Fruit fly (Drosophila melanogaster): ENCODE measurements around the gene mus302.

DNA sequence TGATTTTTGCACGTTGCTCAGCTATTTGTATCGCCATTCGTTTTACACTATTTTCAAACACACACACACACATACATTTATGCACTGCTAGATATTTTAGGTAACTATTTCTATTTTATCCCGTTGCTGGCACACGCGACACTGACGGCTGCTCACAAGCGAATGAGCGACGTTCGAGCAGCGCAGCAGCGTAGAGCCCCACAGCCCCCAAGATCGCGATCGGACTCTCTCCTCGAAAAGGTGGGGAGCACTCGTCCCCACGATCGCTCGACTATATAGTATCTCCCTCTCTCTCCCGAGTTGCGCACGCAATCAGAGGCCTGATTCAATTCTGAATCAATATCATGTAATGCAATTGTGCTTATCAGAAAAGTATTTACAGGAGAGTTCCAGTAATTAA lies 20.5 kb upstream of the mus302 start:
- peak; percentile 12 for TF ChIP-seq Clk (GFP tag; optimal IDR thresholded peaks at IDR 0.05)
- peak; percentile 19 for TF ChIP-seq CG11617 (GFP tag; optimal IDR thresholded peaks at IDR 0.05)
- TF ChIP-seq CG1620 (GFP tag; optimal IDR thresholded peaks at IDR 0.05) = peak; percentile 57
- peak; percentile 83 for TF ChIP-seq CG12768 (GFP tag; optimal IDR thresholded peaks at IDR 0.05)
- TF ChIP-seq kay (GFP tag; ENCODE audit: borderline replicate concordance) = peak; percentile 97
- peak; percentile 68 for TF ChIP-seq CG33017 (tag; optimal IDR thresholded peaks at IDR 0.05)
- no peak for TF ChIP-seq cic (GFP tag; optimal IDR thresholded peaks at IDR 0.05)
- TF ChIP-seq toe (GFP tag; optimal IDR thresholded peaks at IDR 0.05) = peak; percentile 48
- peak; percentile 66 for TF ChIP-seq ovo (GFP tag; optimal IDR thresholded peaks at IDR 0.05)
- peak; percentile 49 for TF ChIP-seq pad (GFP tag; optimal IDR thresholded peaks at IDR 0.05)
- TF ChIP-seq cnc (optimal IDR thresholded peaks at IDR 0.05) = peak in 1 of 2 experiments; percentile 1
- TF ChIP-seq CG7045 (GFP tag; optimal IDR thresholded peaks at IDR 0.05) = peak; percentile 15

Measured in whole organism, adult.